Worm (Caenorhabditis elegans): ENCODE measurements around the gene fbxa-194.

- no peak for TF ChIP-seq ceh-62 (tag; optimal IDR thresholded peaks at IDR 0.05)
- no peak for TF ChIP-seq nhr-76 (tag; optimal IDR thresholded peaks at IDR 0.05)
- TF ChIP-seq unc-130 (GFP tag; optimal IDR thresholded peaks at IDR 0.05): no peak
- TF ChIP-seq unc-39 (tag; optimal IDR thresholded peaks at IDR 0.05): no peak
- TF ChIP-seq ztf-11 (tag; optimal IDR thresholded peaks at IDR 0.05): no peak
- no peak for TF ChIP-seq pqm-1 (tag; optimal IDR thresholded peaks at IDR 0.05)
- TF ChIP-seq nhr-111 (GFP tag; optimal IDR thresholded peaks at IDR 0.05): no peak
- no peak for TF ChIP-seq gei-8 (GFP tag; optimal IDR thresholded peaks at IDR 0.05)
- no peak for TF ChIP-seq snpc-4 (tag; optimal IDR thresholded peaks at IDR 0.05)
- no peak for TF ChIP-seq aly-2 (tag; optimal IDR thresholded peaks at IDR 0.05)
- TF ChIP-seq nhr-6 (tag; optimal IDR thresholded peaks at IDR 0.05): no peak
- TF ChIP-seq pha-4 (GFP tag; IDR thresholded peaks at IDR 0.05): no peak
- TF ChIP-seq pha-4 (tag; optimal IDR thresholded peaks at IDR 0.05): no peak
- TF ChIP-seq ceh-32 (tag; optimal IDR thresholded peaks at IDR 0.05; ENCODE audit: poor library complexity): no peak
Measured at ce11 chrV:19777227-19777626, 1.3 kb downstream of the fbxa-194 start, which contains the start of gene fbxa-118.
